Fruit fly (Drosophila melanogaster) whole organism, prepupa: Measurements from ENCODE around the gene vir-1.

ENCODE experiments used
- Blimp-1 ChIP-seq: fragments of 200-800 bp; sonication (Bioruptor generic); optimal IDR thresholded peaks from 3 replicates; lab custom pipeline; 2017; ENCODE audit warnings: missing biosample characterization, missing genetic modification characterization, mild to moderate bottlenecking, moderate library complexity, missing genetic modification reagents
- CG10631 ChIP-seq: fragments of 200-800 bp; sonication (Bioruptor generic); optimal IDR thresholded peaks from 2 replicates; lab custom pipeline; 2016; ENCODE audit warnings: missing biosample characterization, missing genetic modification characterization
- CG11294 ChIP-seq: fragments of 200-800 bp; sonication (Bioruptor generic); IDR thresholded peaks from 2 replicates; pipeline ENCODE4 v1.3.6; 2022; ENCODE audit warnings: missing biosample characterization, missing genetic modification characterization
- CG16779 ChIP-seq: fragments of 200-800 bp; sonication (Bioruptor generic); optimal IDR thresholded peaks from 3 replicates; lab custom pipeline; 2017; ENCODE audit warnings: missing biosample characterization, mild to moderate bottlenecking, missing genetic modification characterization
- CG8319 ChIP-seq: fragments of 200-800 bp; sonication (Bioruptor generic); optimal IDR thresholded peaks from 3 replicates; lab custom pipeline; 2016; ENCODE audit warnings: missing biosample characterization, missing genetic modification characterization
- Gug ChIP-seq: fragments of 200-800 bp; sonication (Bioruptor generic); IDR thresholded peaks from 2 replicates; pipeline ENCODE4 v1.3.6; 2022; ENCODE audit warnings: missing biosample characterization, missing genetic modification characterization
- Lpt ChIP-seq: fragments of 200-800 bp; sonication (Bioruptor generic); optimal IDR thresholded peaks from 3 replicates; lab custom pipeline; 2016; ENCODE audit warnings: missing biosample characterization, missing genetic modification characterization
- Sox102F ChIP-seq: fragments of 200-800 bp; sonication (Bioruptor generic); optimal IDR thresholded peaks from 2 replicates; lab custom pipeline; 2016; ENCODE audit warnings: missing biosample characterization, mild to moderate bottlenecking, missing genetic modification characterization
- Sox15 ChIP-seq: fragments of 200-800 bp; sonication (Bioruptor generic); optimal IDR thresholded peaks from 3 replicates; lab custom pipeline; 2016; ENCODE audit warnings: missing biosample characterization, missing genetic modification characterization
- dsx ChIP-seq: fragments of 200-800 bp; optimal IDR thresholded peaks from 3 replicates; lab custom pipeline; 2019; ENCODE audit warnings: missing biosample characterization, mild to moderate bottlenecking, missing genetic modification characterization, moderate library complexity; ENCODE audit not compliant: poor library complexity, severe bottlenecking
- esn ChIP-seq: fragments of 200-800 bp; sonication (Bioruptor generic); optimal IDR thresholded peaks from 2 replicates; lab custom pipeline; 2016; ENCODE audit warnings: missing biosample characterization, mild to moderate bottlenecking, missing genetic modification characterization, moderate library complexity
- fkh ChIP-seq: fragments of 200-800 bp; sonication (Bioruptor generic); optimal IDR thresholded peaks from 3 replicates; lab custom pipeline; 2017; ENCODE audit warnings: missing biosample characterization, mild to moderate bottlenecking, missing genetic modification characterization, moderate library complexity
- net ChIP-seq: fragments of 200-800 bp; sonication (Bioruptor generic); optimal IDR thresholded peaks from 3 replicates; lab custom pipeline; 2016; ENCODE audit warnings: missing biosample characterization, missing genetic modification characterization
- spab ChIP-seq: fragments of 200-800 bp; sonication (Bioruptor generic); optimal IDR thresholded peaks from 2 replicates; lab custom pipeline; 2017; ENCODE audit warnings: missing biosample characterization, mild to moderate bottlenecking, missing genetic modification characterization, missing genetic modification reagents

dm6 chr2L:12356141-12356540 is 67.1 kb downstream of the vir-1 start, which contains the start of gene CG17010:
- TF ChIP-seq CG10631 (GFP tag; lab: Kevin White, UChicago) = no peak
- TF ChIP-seq CG16779 = no peak
- TF ChIP-seq Gug = no peak
- no peak for TF ChIP-seq esn (GFP tag; lab: Kevin White, UChicago)
- no peak for TF ChIP-seq Sox15 (GFP tag; lab: Kevin White, UChicago)
- TF ChIP-seq spab (GFP tag; lab: Kevin White, UChicago) = no peak
- TF ChIP-seq net (GFP tag; lab: Kevin White, UChicago) = no peak
- no peak for TF ChIP-seq CG11294 (GFP tag; lab: Robert Waterston, UW)
- no peak for TF ChIP-seq fkh (GFP tag; lab: Kevin White, UChicago)
- TF ChIP-seq dsx = no peak
- no peak for TF ChIP-seq Blimp-1
- no peak for TF ChIP-seq Lpt (GFP tag; lab: Kevin White, UChicago)
- no peak for TF ChIP-seq Sox102F (GFP tag; lab: Kevin White, UChicago)
- no peak for TF ChIP-seq CG8319 (GFP tag; lab: Kevin White, UChicago)
